Worm (Caenorhabditis elegans) whole organism, mixed stage, embryonic: ENCODE measurements around the gene Y41D4B.6.

Source experiments
- M03D4.4 ChIP-seq: sonication (generic microtip); optimal IDR thresholded peaks from 2 replicates; lab custom pipeline; 2017; ENCODE audit warnings: mild to moderate bottlenecking, missing genetic modification characterization, missing compliant biosample characterization
- ham-2 ChIP-seq: fragments of 200-800 bp; sonication (Bioruptor generic); optimal IDR thresholded peaks from 2 replicates; lab custom pipeline; 2018; ENCODE audit warnings: mild to moderate bottlenecking, missing genetic modification characterization, missing compliant biosample characterization
- hlh-1 ChIP-seq: fragments of 150-350 bp; optimal IDR thresholded peaks from 2 replicates; lab custom pipeline; 2014; ENCODE audit warnings: missing biosample characterization, missing genetic modification reagents, missing genetic modification characterization
- lin-13 ChIP-seq: fragments of 150-350 bp; optimal IDR thresholded peaks from 2 replicates; lab custom pipeline; 2014; ENCODE audit warnings: missing biosample characterization, missing genetic modification characterization
- nhr-76 ChIP-seq: sonication (generic microtip); optimal IDR thresholded peaks from 2 replicates; lab custom pipeline; 2017; ENCODE audit warnings: missing biosample characterization, missing genetic modification characterization
- sem-2 ChIP-seq: fragments of 200-800 bp; sonication (Bioruptor generic); optimal IDR thresholded peaks from 2 replicates; lab custom pipeline; 2018; ENCODE audit warnings: mild to moderate bottlenecking, missing genetic modification characterization, missing compliant biosample characterization
- snpc-4 ChIP-seq: fragments of 150-350 bp; optimal IDR thresholded peaks from 2 replicates; lab custom pipeline; 2014; ENCODE audit warnings: missing biosample characterization, missing genetic modification characterization

Gene Y41D4B.6

ce11 chrIV:1682066-1682465 is 48.5 kb downstream of the Y41D4B.6 start, which contains the start of gene Y41D4B.24:
Gene Y41D4B.24, minus strand, starts transcription at chrIV:1682166.
- no peak for TF ChIP-seq nhr-76 (tag; lab: Kevin White, UChicago)
- TF ChIP-seq ham-2 (GFP tag; lab: Kevin White, UChicago): no peak
- no peak for TF ChIP-seq snpc-4 (tag; lab: Kevin White, UChicago)
- TF ChIP-seq M03D4.4 (tag; lab: Kevin White, UChicago): no peak
- no peak for TF ChIP-seq lin-13 (tag; lab: Kevin White, UChicago)
- no peak for TF ChIP-seq hlh-1 (tag; lab: Kevin White, UChicago)
- no peak for TF ChIP-seq sem-2 (GFP tag; lab: Kevin White, UChicago)
- TF ChIP-seq, all 35 proteins: peak for 0
